Fruit fly (Drosophila melanogaster): ENCODE data around the gene GCS1.

Gene GCS1

dm6 chrX:11342168-11342567 is 5.6 kb downstream of the GCS1 start (continued):
- TF ChIP-seq ttk (GFP tag; IDR thresholded peaks at IDR 0.05) (no peak), Bdp1 (GFP tag; optimal IDR thresholded peaks at IDR 0.05) (no peak), Pdp1 (GFP tag; optimal IDR thresholded peaks at IDR 0.05) (peak in 1 of 2 experiments; percentile 14), Elba2 (GFP tag; optimal IDR thresholded peaks at IDR 0.05) (no peak), Drgx (GFP tag; IDR thresholded peaks at IDR 0.05) (0 out of 2 replicates have a peak, but pooled peaks have one; percentile 14), Abd-B (GFP tag; optimal IDR thresholded peaks at IDR 0.05) (no peak), tgo (GFP tag; IDR thresholded peaks at IDR 0.05) (0 out of 3 replicates have a peak, but pooled peaks have one; percentile 13)

dm6 chrX:11340719-11341322 is 7.0 kb downstream of the GCS1 start:
- no peak for TF ChIP-seq cad (GFP tag; optimal IDR thresholded peaks at IDR 0.05)
- no peak for TF ChIP-seq fu2 (GFP tag; optimal IDR thresholded peaks at IDR 0.05)
- no peak for TF ChIP-seq Usf (GFP tag; optimal IDR thresholded peaks at IDR 0.05)
- TF ChIP-seq CG11456 (GFP tag; IDR thresholded peaks at IDR 0.05) = no peak
- no peak for TF ChIP-seq prd (optimal IDR thresholded peaks at IDR 0.05)
- peak; percentile 50; the same call in 2 of the 3 replicates for TF ChIP-seq prd (GFP tag; IDR thresholded peaks at IDR 0.05)
- TF ChIP-seq nerfin-2 (GFP tag; IDR thresholded peaks at IDR 0.05; ENCODE audit: partially characterized antibody) = no peak
- TF ChIP-seq aop (GFP tag; IDR thresholded peaks at IDR 0.05) = no peak
- TF ChIP-seq CG2678 (tag; optimal IDR thresholded peaks at IDR 0.05) = peak; percentile 32
- TF ChIP-seq Gug (GFP tag; IDR thresholded peaks at IDR 0.05) = peak; percentile 2; the same call in 1 of the 4 replicates
- TF ChIP-seq pros (GFP tag; optimal IDR thresholded peaks at IDR 0.05) = peak; percentile 7
- TF ChIP-seq CG31388 (GFP tag; optimal IDR thresholded peaks at IDR 0.05) = no peak
- peak; percentile 24 for TF ChIP-seq CG10979 (tag; optimal IDR thresholded peaks at IDR 0.05)
- TF ChIP-seq ranshi (GFP tag; IDR thresholded peaks at IDR 0.05) = peak; percentile 12; the same call in 1 of the 2 replicates
- TF ChIP-seq grn (GFP tag; optimal IDR thresholded peaks at IDR 0.05) = no peak
- no peak for TF ChIP-seq Gsc (GFP tag; IDR thresholded peaks at IDR 0.05)
- peak; percentile 34 for TF ChIP-seq CG11504 (tag; optimal IDR thresholded peaks at IDR 0.05)
- TF ChIP-seq pho (GFP tag; optimal IDR thresholded peaks at IDR 0.05) = no peak
- no peak for TF ChIP-seq Blimp-1 (GFP tag; optimal IDR thresholded peaks at IDR 0.05)
- TF ChIP-seq CG10654 (GFP tag; optimal IDR thresholded peaks at IDR 0.05) = no peak
- no peak for TF ChIP-seq CG8290 (GFP tag; optimal IDR thresholded peaks at IDR 0.05)
- TF ChIP-seq CG8290 (tag; optimal IDR thresholded peaks at IDR 0.05) = peak in 1 of 2 experiments; percentile 2
- no peak for TF ChIP-seq Dip3 (GFP tag; optimal IDR thresholded peaks at IDR 0.05)
- TF ChIP-seq fd96Cb (tag; optimal IDR thresholded peaks at IDR 0.05) = peak; percentile 17
- TF ChIP-seq CG5180 (GFP tag; optimal IDR thresholded peaks at IDR 0.05) = no peak
- TF ChIP-seq pum (GFP tag; optimal IDR thresholded peaks at IDR 0.05) = no peak
- no peak for TF ChIP-seq br (optimal IDR thresholded peaks at IDR 0.05)
- TF ChIP-seq jing (GFP tag; optimal IDR thresholded peaks at IDR 0.05) = no peak
- TF ChIP-seq pnt (GFP tag; optimal IDR thresholded peaks at IDR 0.05) = peak; percentile 12
- no peak for TF ChIP-seq CG6654 (GFP tag; optimal IDR thresholded peaks at IDR 0.05)
- no peak for TF ChIP-seq cato (GFP tag; optimal IDR thresholded peaks at IDR 0.05; ENCODE audit: borderline replicate concordance)
- TF ChIP-seq Myb (GFP tag; optimal IDR thresholded peaks at IDR 0.05) = no peak
- peak; percentile 74 for TF ChIP-seq Med (GFP tag)
- TF ChIP-seq CoRest (tag; optimal IDR thresholded peaks at IDR 0.05) = no peak
- TF ChIP-seq z (GFP tag; IDR thresholded peaks at IDR 0.05) = no peak
- TF ChIP-seq Ptx1 (GFP tag; IDR thresholded peaks at IDR 0.05) = peak; percentile 46; the same call in 1 of the 2 replicates
- TF ChIP-seq ci (GFP tag; IDR thresholded peaks at IDR 0.05) = peak; percentile 53; the same call in 1 of the 3 replicates
- no peak for TF ChIP-seq repo (GFP tag; optimal IDR thresholded peaks at IDR 0.05)
- TF ChIP-seq sd (tag; optimal IDR thresholded peaks at IDR 0.05) = no peak
- no peak for TF ChIP-seq Nf-YA (GFP tag; IDR thresholded peaks at IDR 0.05)
- no peak for TF ChIP-seq CG12155 (GFP tag; optimal IDR thresholded peaks at IDR 0.05)
- TF ChIP-seq Doc3 (GFP tag; IDR thresholded peaks at IDR 0.05; ENCODE audit: partially characterized antibody) = no peak
- no peak for TF ChIP-seq Meics (GFP tag; optimal IDR thresholded peaks at IDR 0.05)
